Worm (Caenorhabditis elegans) whole organism, L4 larva: ENCODE measurements around the gene gst-17.
A peak's percentile ranks its signal among the peaks of the same experiment; 100 is the strongest.

Source experiments
- D1046.2 ChIP-seq: fragments of 200-800 bp; sonication (Bioruptor generic); IDR thresholded peaks from 2 replicates; pipeline ENCODE4 v1.3.6; 2022; ENCODE audit warnings: missing genetic modification characterization, missing compliant biosample characterization
- F10B5.3 ChIP-seq: sonication (generic microtip); optimal IDR thresholded peaks from 2 replicates; lab custom pipeline; 2016; ENCODE audit warnings: mild to moderate bottlenecking, missing genetic modification characterization, missing compliant biosample characterization
- F37D6.2 ChIP-seq: sonication (generic microtip); optimal IDR thresholded peaks from 2 replicates; lab custom pipeline; 2016; ENCODE audit warnings: mild to moderate bottlenecking, missing genetic modification characterization, missing compliant biosample characterization
- R02D3.7 ChIP-seq: fragments of 150-350 bp; sonication (generic microtip); optimal IDR thresholded peaks from 3 replicates; lab custom pipeline; 2014; ENCODE audit warnings: missing biosample characterization, missing genetic modification characterization
- Y5F2A.4 ChIP-seq: fragments of 200-800 bp; sonication (Bioruptor generic); optimal IDR thresholded peaks from 2 replicates; lab custom pipeline; 2018; ENCODE audit warnings: mild to moderate bottlenecking, missing genetic modification characterization, missing compliant biosample characterization
- ZK337.2 ChIP-seq: fragments of 200-800 bp; sonication (Bioruptor generic); IDR thresholded peaks from 2 replicates; pipeline ENCODE4 v1.3.6; 2022; ENCODE audit warnings: missing genetic modification reagents, missing genetic modification characterization, missing compliant biosample characterization
- aha-1 ChIP-seq: fragments of 150-350 bp; peaks from one replicate; lab custom pipeline; 2014; ENCODE audit warnings: missing biosample characterization, missing genetic modification characterization
- attf-4 ChIP-seq: sonication (generic microtip); optimal IDR thresholded peaks from 3 replicates; lab custom pipeline; 2017; ENCODE audit warnings: missing biosample characterization, missing genetic modification characterization
- ceh-82 ChIP-seq: sonication (generic microtip); optimal IDR thresholded peaks from 2 replicates; lab custom pipeline; 2017; ENCODE audit warnings: missing biosample characterization, missing genetic modification characterization
- ces-1 ChIP-seq: fragments of 150-350 bp; sonication (generic microtip); optimal IDR thresholded peaks from 4 replicates; lab custom pipeline; 2014; ENCODE audit warnings: missing biosample characterization, missing genetic modification reagents, missing genetic modification characterization
- cey-2 ChIP-seq: sonication (generic microtip); optimal IDR thresholded peaks from 3 replicates; lab custom pipeline; 2017; ENCODE audit warnings: missing genetic modification characterization, mild to moderate bottlenecking, missing compliant biosample characterization, antibody characterized with exemption, borderline replicate concordance; ENCODE audit not compliant: insufficient read depth
- ctbp-1 ChIP-seq: fragments of 200-800 bp; sonication (Bioruptor generic); IDR thresholded peaks from 2 replicates; pipeline ENCODE4 v1.3.6; 2022; ENCODE audit warnings: missing genetic modification reagents, missing genetic modification characterization, missing compliant biosample characterization
- daf-12 ChIP-seq: fragments of 150-350 bp; optimal IDR thresholded peaks from 2 replicates; lab custom pipeline; 2014; ENCODE audit warnings: missing biosample characterization, missing genetic modification reagents, missing genetic modification characterization
- daf-19 ChIP-seq: fragments of 200-800 bp; sonication (Bioruptor generic); conservative IDR thresholded peaks from 2 replicates; pipeline ENCODE4 v1.3.6; 2022; ENCODE audit warnings: missing genetic modification characterization, missing compliant biosample characterization
- egl-27 ChIP-seq: sonication (generic microtip); optimal IDR thresholded peaks from 3 replicates; lab custom pipeline; 2017; ENCODE audit warnings: missing biosample characterization, missing genetic modification reagents, missing genetic modification characterization
- fkh-10 ChIP-seq: fragments of 150-350 bp; optimal IDR thresholded peaks from 2 replicates; lab custom pipeline; 2014; ENCODE audit warnings: missing biosample characterization, missing genetic modification reagents, missing genetic modification characterization
- fos-1 ChIP-seq: fragments of 150-350 bp; optimal IDR thresholded peaks from 2 replicates; lab custom pipeline; 2014; ENCODE audit warnings: missing biosample characterization, missing genetic modification characterization
- hlh-11 ChIP-seq: fragments of 200-800 bp; sonication (Bioruptor generic); optimal IDR thresholded peaks from 2 replicates; lab custom pipeline; 2018; ENCODE audit warnings: mild to moderate bottlenecking, missing genetic modification characterization, missing compliant biosample characterization
- hmg-1.1 ChIP-seq: fragments of 200-800 bp; sonication (Bioruptor generic); IDR thresholded peaks from 2 replicates; pipeline ENCODE4 v1.3.6; 2022; ENCODE audit warnings: missing genetic modification reagents, missing genetic modification characterization, missing compliant biosample characterization
- lin-1 ChIP-seq: fragments of 200-800 bp; sonication (Bioruptor generic); IDR thresholded peaks from 2 replicates; pipeline ENCODE4 v1.3.6; 2022; ENCODE audit warnings: missing genetic modification reagents, missing genetic modification characterization, missing compliant biosample characterization
- lin-13 ChIP-seq: fragments of 150-350 bp; optimal IDR thresholded peaks from 2 replicates; lab custom pipeline; 2014; ENCODE audit warnings: missing biosample characterization, missing genetic modification reagents, missing genetic modification characterization
- lsy-2 ChIP-seq, 2 experiments: fragments of 150-350 bp in 1 of 2; sonication (generic microtip) in 1 of 2; optimal IDR thresholded peaks; 2 replicates each; lab custom pipeline; 2014 to 2017; ENCODE audit warnings: missing biosample characterization in 2 of 2, missing genetic modification characterization in 2 of 2
- madf-9 ChIP-seq: fragments of 200-800 bp; sonication (Bioruptor generic); conservative IDR thresholded peaks from 2 replicates; pipeline ENCODE4 v1.3.6; 2022; ENCODE audit warnings: missing genetic modification reagents, missing genetic modification characterization, missing compliant biosample characterization
- mxl-2 ChIP-seq: fragments of 200-800 bp; sonication (Bioruptor generic); conservative IDR thresholded peaks from 2 replicates; pipeline ENCODE4 v1.3.6; 2022; ENCODE audit warnings: missing genetic modification reagents, missing genetic modification characterization, missing compliant biosample characterization
- nhr-111 ChIP-seq: fragments of 200-800 bp; sonication (Bioruptor generic); optimal IDR thresholded peaks from 2 replicates; lab custom pipeline; 2018; ENCODE audit warnings: mild to moderate bottlenecking, missing genetic modification characterization, missing compliant biosample characterization
- nhr-25 ChIP-seq: sonication (generic microtip); optimal IDR thresholded peaks from 2 replicates; lab custom pipeline; 2017; ENCODE audit warnings: missing genetic modification characterization, mild to moderate bottlenecking, missing compliant biosample characterization, antibody characterized with exemption, moderate library complexity, borderline replicate concordance; ENCODE audit not compliant: insufficient read depth
- nhr-42 ChIP-seq: fragments of 200-800 bp; sonication (Bioruptor generic); IDR thresholded peaks from 2 replicates; pipeline ENCODE4 v1.3.6; 2022; ENCODE audit warnings: missing genetic modification characterization, missing compliant biosample characterization
- nhr-6 ChIP-seq: fragments of 150-350 bp; optimal IDR thresholded peaks from 2 replicates; lab custom pipeline; 2014; ENCODE audit warnings: missing biosample characterization, missing genetic modification characterization
- php-3 ChIP-seq: fragments of 200-800 bp; sonication (Bioruptor generic); IDR thresholded peaks from 2 replicates; pipeline ENCODE4 v1.3.6; 2022; ENCODE audit warnings: missing genetic modification reagents, missing genetic modification characterization, missing compliant biosample characterization
- pqm-1 ChIP-seq: sonication (generic microtip); optimal IDR thresholded peaks from 2 replicates; lab custom pipeline; 2017; ENCODE audit warnings: missing biosample characterization, missing genetic modification characterization
- spr-3 ChIP-seq: fragments of 200-800 bp; sonication (Bioruptor generic); optimal IDR thresholded peaks from 2 replicates; lab custom pipeline; 2018; ENCODE audit warnings: mild to moderate bottlenecking, missing genetic modification characterization, missing compliant biosample characterization
- tra-1 ChIP-seq: fragments of 200-800 bp; sonication (Bioruptor generic); IDR thresholded peaks from 2 replicates; pipeline ENCODE4 v1.3.6; 2022; ENCODE audit warnings: missing genetic modification reagents, missing genetic modification characterization, missing compliant biosample characterization
- zfp-3 ChIP-seq: fragments of 200-800 bp; sonication (Bioruptor generic); conservative IDR thresholded peaks from 2 replicates; pipeline ENCODE4 v1.3.6; 2022; ENCODE audit warnings: missing genetic modification reagents, missing genetic modification characterization, missing compliant biosample characterization
- zip-11 ChIP-seq: fragments of 200-800 bp; sonication (Bioruptor generic); IDR thresholded peaks from 2 replicates; pipeline ENCODE4 v1.3.6; 2022; ENCODE audit warnings: missing genetic modification characterization, missing compliant biosample characterization

Gene gst-17

ce11 chrII:13596505-13596977 lies 34.0 kb downstream of the gst-17 start, which contains the start of the genes fbxc-23 and csc-1 (continued):
- TF ChIP-seq nhr-6 (tag; lab: Kevin White, UChicago) (no peak), hlh-11 (no peak), pqm-1 (tag; lab: Kevin White, UChicago) (no peak), mxl-2 (GFP tag; lab: Robert Waterston, UW) (no peak), tra-1 (GFP tag; lab: Robert Waterston, UW) (no peak), fos-1 (tag; lab: Kevin White, UChicago) (no peak), nhr-42 (GFP tag; lab: Robert Waterston, UW) (no peak), F10B5.3 (no peak), nhr-111 (GFP tag; lab: Kevin White, UChicago) (no peak), spr-3 (GFP tag; lab: Kevin White, UChicago) (no peak), attf-4 (tag; lab: Kevin White, UChicago) (no peak), madf-9 (no peak), zip-11 (GFP tag; lab: Robert Waterston, UW) (no peak), daf-12 (no peak), ctbp-1 (no peak), lsy-2 (tag; optimal IDR thresholded peaks at IDR 0.05; lab: Kevin White, UChicago) (peak; percentile 56 to 98), zfp-3 (GFP tag; lab: Robert Waterston, UW) (no peak), cey-2 (tag; lab: Kevin White, UChicago) (no peak)
- TF ChIP-seq, all 104 proteins: peak for 12

- no peak for TF ChIP-seq lin-13 (GFP tag; lab: Kevin White, UChicago)
- TF ChIP-seq aha-1 (tag; lab: Kevin White, UChicago): peak; percentile 96
- TF ChIP-seq egl-27 (tag; lab: Kevin White, UChicago): no peak
Observed at ce11 chrII:13595279-13595678, 35.3 kb downstream of the gst-17 start.

- TF ChIP-seq php-3 (GFP tag; lab: Robert Waterston, UW) (no peak), aha-1 (tag; lab: Kevin White, UChicago) (no peak), fkh-10 (GFP tag; lab: Kevin White, UChicago) (no peak), D1046.2 (GFP tag; lab: Robert Waterston, UW) (no peak), pqm-1 (tag; lab: Kevin White, UChicago) (no peak), R02D3.7 (no peak), zfp-3 (GFP tag; lab: Robert Waterston, UW) (no peak), Y5F2A.4 (GFP tag; lab: Kevin White, UChicago) (no peak)
Observed at ce11 chrII:13593659-13594221, 36.9 kb downstream of the gst-17 start, which contains the start of gene clec-146. clec-146 (minus strand) TSS chrII:13593774.

ce11 chrII:13590461-13590860 lies 40.1 kb downstream of the gst-17 start, which contains the start of gene clec-145:
clec-145 (minus strand) TSS chrII:13590561.
- no peak for TF ChIP-seq lin-1
- no peak for TF ChIP-seq daf-19 (GFP tag; lab: Robert Waterston, UW)
- no peak for TF ChIP-seq ces-1 (GFP tag; lab: Kevin White, UChicago)
- no peak for TF ChIP-seq ceh-82
- no peak for TF ChIP-seq F37D6.2 (tag; lab: Kevin White, UChicago)
- TF ChIP-seq hmg-1.1 (GFP tag; lab: Robert Waterston, UW): no peak
- no peak for TF ChIP-seq D1046.2 (GFP tag; lab: Robert Waterston, UW)
- TF ChIP-seq nhr-6 (tag; lab: Kevin White, UChicago): no peak
- no peak for TF ChIP-seq nhr-25 (tag; lab: Kevin White, UChicago)
- TF ChIP-seq ZK337.2 (GFP tag; lab: Robert Waterston, UW): no peak
- TF ChIP-seq, all 104 proteins: peak for 0
